Comparison of ENCODE assay signal across 6 worm cellular contexts in genomic region chrX:14736955-14737621, ce11.
TF ChIP-seq lines count a peak whose summit lies in the region.

No protein-coding gene starts in this region.

TF ChIP-seq in whole organism, L1 larva, 84 proteins besides CTCF, POLR2A, EP300 and RAD21 (continues in another document):
- TF ChIP-seq nhr-90 (tag; optimal IDR thresholded peaks at IDR 0.05; lab: Kevin White, UChicago; ENCODE audit: poor library complexity) (peak; percentile 5), aly-2 (tag; optimal IDR thresholded peaks at IDR 0.05; lab: Kevin White, UChicago) (no peak), ama-1 (optimal IDR thresholded peaks at IDR 0.05; lab: Kevin White, UChicago) (no peak), ztf-11 (tag; optimal IDR thresholded peaks at IDR 0.05; lab: Kevin White, UChicago) (no peak), unc-98 (GFP tag; IDR thresholded peaks at IDR 0.05; lab: Robert Waterston, UW) (no peak), vab-15 (tag; optimal IDR thresholded peaks at IDR 0.05; lab: Kevin White, UChicago) (no peak), egl-13 (tag; optimal IDR thresholded peaks at IDR 0.05; lab: Kevin White, UChicago) (no peak), lir-3 (tag; optimal IDR thresholded peaks at IDR 0.05; lab: Kevin White, UChicago; ENCODE audit: poor library complexity) (no peak), nhr-28 (tag; optimal IDR thresholded peaks at IDR 0.05; lab: Kevin White, UChicago) (no peak), unc-130 (tag; optimal IDR thresholded peaks at IDR 0.05; lab: Kevin White, UChicago) (no peak), mab-9 (GFP tag; IDR thresholded peaks at IDR 0.05; lab: Robert Waterston, UW) (no peak), elt-3 (tag; optimal IDR thresholded peaks at IDR 0.05; lab: Kevin White, UChicago) (peak in 2 of 6 experiments; percentile 62 to 81), unc-30 (tag; optimal IDR thresholded peaks at IDR 0.05; lab: Kevin White, UChicago) (no peak), sox-4 (tag; optimal IDR thresholded peaks at IDR 0.05; lab: Kevin White, UChicago) (no peak), irx-1 (tag; optimal IDR thresholded peaks at IDR 0.05; lab: Kevin White, UChicago) (no peak), tbx-2 (tag; optimal IDR thresholded peaks at IDR 0.05; lab: Kevin White, UChicago) (peak; percentile 52)

TF ChIP-seq in whole organism, L2 larva, 48 proteins besides CTCF, POLR2A, EP300 and RAD21 (continues in another document):
- no peak for TF ChIP-seq lin-13 (GFP tag; optimal IDR thresholded peaks at IDR 0.05; lab: Kevin White, UChicago)
- TF ChIP-seq ztf-4 (tag; optimal IDR thresholded peaks at IDR 0.05; lab: Kevin White, UChicago), result no peak
- peak; percentile 53 for TF ChIP-seq blmp-1 (tag; optimal IDR thresholded peaks at IDR 0.05; lab: Kevin White, UChicago; ENCODE audit: insufficient read depth)
- no peak for TF ChIP-seq nhr-129 (tag; optimal IDR thresholded peaks at IDR 0.05; lab: Kevin White, UChicago)
- TF ChIP-seq gmeb-1 (tag; optimal IDR thresholded peaks at IDR 0.05; lab: Kevin White, UChicago), result peak; percentile 12
- no peak for TF ChIP-seq aly-2 (tag; optimal IDR thresholded peaks at IDR 0.05; lab: Kevin White, UChicago)
- no peak for TF ChIP-seq nhr-12 (tag; optimal IDR thresholded peaks at IDR 0.05; lab: Kevin White, UChicago)
- TF ChIP-seq Y55F3AM.14 (GFP tag; optimal IDR thresholded peaks at IDR 0.05; lab: Kevin White, UChicago), result no peak
- no peak for TF ChIP-seq elt-3 (tag; optimal IDR thresholded peaks at IDR 0.05; lab: Kevin White, UChicago)
- no peak for TF ChIP-seq snpc-4 (tag; optimal IDR thresholded peaks at IDR 0.05; lab: Kevin White, UChicago)
- TF ChIP-seq mdl-1 (tag; optimal IDR thresholded peaks at IDR 0.05; lab: Kevin White, UChicago), result no peak
- TF ChIP-seq skn-1 (tag; optimal IDR thresholded peaks at IDR 0.05; lab: Kevin White, UChicago), result no peak
- no peak for TF ChIP-seq peb-1 (tag; optimal IDR thresholded peaks at IDR 0.05; lab: Kevin White, UChicago)
- TF ChIP-seq lsy-2 (tag; optimal IDR thresholded peaks at IDR 0.05; lab: Kevin White, UChicago), result peak in 1 of 2 experiments; percentile 4
- peak; percentile 5 for TF ChIP-seq fos-1 (tag; optimal IDR thresholded peaks at IDR 0.05; lab: Kevin White, UChicago)
- no peak for TF ChIP-seq R02D3.7 (tag; optimal IDR thresholded peaks at IDR 0.05; lab: Kevin White, UChicago)

TF ChIP-seq in whole organism, L3 larva, 47 proteins besides CTCF, POLR2A, EP300 and RAD21 (continues in another document):
- TF ChIP-seq ceh-16 (tag; optimal IDR thresholded peaks at IDR 0.05; lab: Kevin White, UChicago), result no peak
- no peak for TF ChIP-seq ceh-9 (tag; optimal IDR thresholded peaks at IDR 0.05; lab: Kevin White, UChicago)
- no peak for TF ChIP-seq ztf-4 (tag; optimal IDR thresholded peaks at IDR 0.05; lab: Kevin White, UChicago)
- TF ChIP-seq nfya-1 (tag; optimal IDR thresholded peaks at IDR 0.05; lab: Kevin White, UChicago; ENCODE audit: insufficient read depth), result no peak
- TF ChIP-seq R02D3.7 (tag; optimal IDR thresholded peaks at IDR 0.05; lab: Kevin White, UChicago), result no peak
- TF ChIP-seq ZK546.5 (tag; optimal IDR thresholded peaks at IDR 0.05; lab: Kevin White, UChicago), result no peak
- no peak for TF ChIP-seq sea-2 (GFP tag; optimal IDR thresholded peaks at IDR 0.05; lab: Kevin White, UChicago)
- no peak for TF ChIP-seq mml-1 (tag; optimal IDR thresholded peaks at IDR 0.05; lab: Kevin White, UChicago)
- peak; percentile 18 for TF ChIP-seq nhr-43 (tag; optimal IDR thresholded peaks at IDR 0.05; lab: Kevin White, UChicago; ENCODE audit: poor library complexity, severe bottlenecking)
- no peak for TF ChIP-seq unc-39 (tag; optimal IDR thresholded peaks at IDR 0.05; lab: Kevin White, UChicago)
- no peak for TF ChIP-seq nhr-237 (tag; optimal IDR thresholded peaks at IDR 0.05; lab: Kevin White, UChicago)
- TF ChIP-seq pha-4 (tag; optimal IDR thresholded peaks at IDR 0.05; lab: Kevin White, UChicago), result no peak
- TF ChIP-seq nhr-12 (tag; optimal IDR thresholded peaks at IDR 0.05; lab: Kevin White, UChicago), result no peak
- no peak for TF ChIP-seq lin-15B (tag; optimal IDR thresholded peaks at IDR 0.05; lab: Kevin White, UChicago)
- TF ChIP-seq nhr-76 (tag; optimal IDR thresholded peaks at IDR 0.05; lab: Kevin White, UChicago), result no peak
- TF ChIP-seq fkh-10 (GFP tag; optimal IDR thresholded peaks at IDR 0.05; lab: Kevin White, UChicago), result no peak
- TF ChIP-seq hmg-11 (tag; optimal IDR thresholded peaks at IDR 0.05; lab: Kevin White, UChicago), result no peak

TF ChIP-seq in whole organism, L4 larva, 104 proteins besides CTCF, POLR2A, EP300 and RAD21:
- TF ChIP-seq hif-1 (tag; optimal IDR thresholded peaks at IDR 0.05; lab: Kevin White, UChicago) (no peak), pqm-1 (tag; optimal IDR thresholded peaks at IDR 0.05; lab: Kevin White, UChicago) (peak; percentile 24), mdl-1 (tag; optimal IDR thresholded peaks at IDR 0.05; lab: Kevin White, UChicago) (peak in 1 of 2 experiments; percentile 5), unc-39 (tag; optimal IDR thresholded peaks at IDR 0.05; lab: Kevin White, UChicago) (no peak), dve-1 (tag; optimal IDR thresholded peaks at IDR 0.05; lab: Kevin White, UChicago; ENCODE audit: insufficient read depth) (peak; percentile 6), unc-62 (GFP tag; optimal IDR thresholded peaks at IDR 0.05 in 1 of 2; lab: Kevin White, UChicago) (peak in 1 of 2 experiments; percentile 58), unc-62 (tag; optimal IDR thresholded peaks at IDR 0.05; lab: Kevin White, UChicago) (no peak), ceh-20 (GFP tag; IDR thresholded peaks at IDR 0.05; lab: Robert Waterston, UW) (peak; percentile 57; the same call in 1 of the 2 replicates), dmd-6 (GFP tag; IDR thresholded peaks at IDR 0.05; lab: Robert Waterston, UW) (peak; percentile 13; the same call in 1 of the 2 replicates), hlh-30 (tag; optimal IDR thresholded peaks at IDR 0.05; lab: Kevin White, UChicago; ENCODE audit: insufficient read depth) (peak; percentile 28), mxl-2 (GFP tag; conservative IDR thresholded peaks at IDR 0.05; lab: Robert Waterston, UW) (no peak), zfp-2 (tag; optimal IDR thresholded peaks at IDR 0.05; lab: Kevin White, UChicago) (no peak), F44E2.7 (GFP tag; IDR thresholded peaks at IDR 0.05; lab: Robert Waterston, UW) (0 out of 2 replicates have a peak, but pooled peaks have one; percentile 14), hlh-11 (tag; optimal IDR thresholded peaks at IDR 0.05; lab: Kevin White, UChicago) (no peak)

TF ChIP-seq in whole organism, mixed stage, embryonic, 35 proteins besides CTCF, POLR2A, EP300 and RAD21:
- no peak for TF ChIP-seq mls-2 (tag; optimal IDR thresholded peaks at IDR 0.05; lab: Kevin White, UChicago)
- peak; percentile 35 for TF ChIP-seq unc-62 (GFP tag; optimal IDR thresholded peaks at IDR 0.05; lab: Kevin White, UChicago)

TF ChIP-seq in whole organism, young adult, 124 proteins besides CTCF, POLR2A, EP300 and RAD21:
- TF ChIP-seq ceh-79 (tag; optimal IDR thresholded peaks at IDR 0.05; lab: Kevin White, UChicago) (no peak), unc-62 (GFP tag; optimal IDR thresholded peaks at IDR 0.05; lab: Kevin White, UChicago) (peak; percentile 10), sdz-38 (tag; optimal IDR thresholded peaks at IDR 0.05; lab: Kevin White, UChicago) (no peak), F23B12.7 (tag; optimal IDR thresholded peaks at IDR 0.05; lab: Kevin White, UChicago; ENCODE audit: insufficient read depth) (no peak), dox-1 (GFP tag; IDR thresholded peaks at IDR 0.05; lab: Robert Waterston, UW) (no peak), ccch-3 (GFP tag; optimal IDR thresholded peaks at IDR 0.05; lab: Kevin White, UChicago) (no peak), nhr-80 (tag; optimal IDR thresholded peaks at IDR 0.05; lab: Kevin White, UChicago) (peak; percentile 51)
